Fruit fly (Drosophila melanogaster): ENCODE data around the gene CG33500.

Gene CG33500

dm6 chr3L:11554338-11554737 is 45.9 kb downstream of the CG33500 start (continued):
- TF ChIP-seq CG32532 (GFP tag; IDR thresholded peaks at IDR 0.05) = peak; percentile 56; the same call in 1 of the 2 replicates
- peak; percentile 53 for TF ChIP-seq Deaf1 (tag; optimal IDR thresholded peaks at IDR 0.05)
- TF ChIP-seq lmd (GFP tag; IDR thresholded peaks at IDR 0.05) = peak; percentile 72
- TF ChIP-seq crp (GFP tag; optimal IDR thresholded peaks at IDR 0.05) = peak in 1 of 2 experiments; percentile 63
- peak; percentile 31 for TF ChIP-seq CG10274 (GFP tag; optimal IDR thresholded peaks at IDR 0.05)
- TF ChIP-seq ken (GFP tag; IDR thresholded peaks at IDR 0.05) = peak; percentile 80
- TF ChIP-seq CG14441 (GFP tag; IDR thresholded peaks at IDR 0.05) = peak; percentile 68
- peak; percentile 67; the same call in 2 of the 3 replicates for TF ChIP-seq CG7357 (GFP tag; IDR thresholded peaks at IDR 0.05)
- TF ChIP-seq zf30C (GFP tag; optimal IDR thresholded peaks at IDR 0.05) = peak; percentile 89
- TF ChIP-seq CG8944 (GFP tag; optimal IDR thresholded peaks at IDR 0.05) = peak; percentile 75
- TF ChIP-seq E2f2 (GFP tag; IDR thresholded peaks at IDR 0.05) = peak; percentile 40; the same call in 1 of the 2 replicates
- TF ChIP-seq CoRest (tag; optimal IDR thresholded peaks at IDR 0.05) = peak; percentile 85
- TF ChIP-seq Adf1 (GFP tag; IDR thresholded peaks at IDR 0.05) = no peak
- TF ChIP-seq Doc2 (GFP tag; IDR thresholded peaks at IDR 0.05) = no peak
- peak; percentile 25 for TF ChIP-seq HmgZ (tag; optimal IDR thresholded peaks at IDR 0.05)
- TF ChIP-seq sens-2 (GFP tag; IDR thresholded peaks at IDR 0.05) = peak; percentile 87
- TF ChIP-seq run (tag; optimal IDR thresholded peaks at IDR 0.05) = peak; percentile 16
- TF ChIP-seq Dref (GFP tag; IDR thresholded peaks at IDR 0.05) = no peak
- peak; percentile 63 for TF ChIP-seq cato (GFP tag; optimal IDR thresholded peaks at IDR 0.05; ENCODE audit: borderline replicate concordance)
- peak; percentile 29; the same call in 1 of the 2 replicates for TF ChIP-seq H2.0 (GFP tag; IDR thresholded peaks at IDR 0.05)
- TF ChIP-seq hbn (GFP tag; IDR thresholded peaks at IDR 0.05; ENCODE audit: partially characterized antibody) = no peak
- TF ChIP-seq Oli (tag; optimal IDR thresholded peaks at IDR 0.05) = peak; percentile 84
- TF ChIP-seq grau (tag; optimal IDR thresholded peaks at IDR 0.05) = peak; percentile 82
- TF ChIP-seq CG33213 (GFP tag; optimal IDR thresholded peaks at IDR 0.05) = peak; percentile 64
- no peak for TF ChIP-seq CG11560 (tag; IDR thresholded peaks at IDR 0.05)
- TF ChIP-seq mirr (GFP tag; optimal IDR thresholded peaks at IDR 0.05) = no peak
- TF ChIP-seq CG10147 (GFP tag; optimal IDR thresholded peaks at IDR 0.05) = peak; percentile 60
- TF ChIP-seq Doc3 (GFP tag; IDR thresholded peaks at IDR 0.05; ENCODE audit: partially characterized antibody) = no peak
- peak; percentile 96 for TF ChIP-seq CG10979 (tag; optimal IDR thresholded peaks at IDR 0.05)
- no peak for TF ChIP-seq D (optimal IDR thresholded peaks at IDR 0.05)
- TF ChIP-seq D (GFP tag; optimal IDR thresholded peaks at IDR 0.05) = peak; percentile 89
- no peak for TF ChIP-seq CkIIα-i1 (GFP tag; IDR thresholded peaks at IDR 0.05)
- peak; percentile 51 for TF ChIP-seq esg (GFP tag; conservative IDR thresholded peaks at IDR 0.05)
- TF ChIP-seq az2 (GFP tag; optimal IDR thresholded peaks at IDR 0.05) = peak; percentile 90
- peak; percentile 72 for TF ChIP-seq CG18619 (GFP tag; optimal IDR thresholded peaks at IDR 0.05)
- TF ChIP-seq gsb-n (tag; optimal IDR thresholded peaks at IDR 0.05) = peak; percentile 91
- peak; percentile 79 for TF ChIP-seq ranshi (GFP tag; IDR thresholded peaks at IDR 0.05)
- peak; percentile 70 for TF ChIP-seq CG11723 (GFP tag; optimal IDR thresholded peaks at IDR 0.05)
- TF ChIP-seq seq (GFP tag; IDR thresholded peaks at IDR 0.05) = peak; percentile 51; the same call in 1 of the 2 replicates
- no peak for TF ChIP-seq zfh2 (GFP tag; optimal IDR thresholded peaks at IDR 0.05)
- TF ChIP-seq tup (GFP tag; optimal IDR thresholded peaks at IDR 0.05) = peak; percentile 51
- TF ChIP-seq Med (GFP tag) = peak; percentile 91
- TF ChIP-seq CG7987 (GFP tag; optimal IDR thresholded peaks at IDR 0.05) = peak; percentile 63
- TF ChIP-seq CG12071 (GFP tag; optimal IDR thresholded peaks at IDR 0.05) = peak; percentile 29
- no peak for TF ChIP-seq CG10543 (GFP tag; optimal IDR thresholded peaks at IDR 0.05)
- TF ChIP-seq shn (GFP tag; optimal IDR thresholded peaks at IDR 0.05) = peak; percentile 54
- TF ChIP-seq CG17802 (tag; optimal IDR thresholded peaks at IDR 0.05) = peak; percentile 65
- peak; percentile 60 for TF ChIP-seq CG14667 (GFP tag; IDR thresholded peaks at IDR 0.05)
- peak; percentile 60 for TF ChIP-seq Ada2b (GFP tag; IDR thresholded peaks at IDR 0.05)
- no peak for TF ChIP-seq CG13894 (tag; optimal IDR thresholded peaks at IDR 0.05)
- TF ChIP-seq CG8359 (GFP tag; optimal IDR thresholded peaks at IDR 0.05; ENCODE audit: borderline replicate concordance) = peak; percentile 78

Data from whole organism, embryonic.